Worm (Caenorhabditis elegans): ENCODE results near the gene gcy-22.

The gcy-22 gene

ce11 chrV:20778886-20779285 lies 46.0 kb downstream of the gcy-22 start (continued):
- TF ChIP-seq hlh-17 (GFP tag; optimal IDR thresholded peaks at IDR 0.05; ENCODE audit: borderline replicate concordance) (no peak), nhr-28 (tag; optimal IDR thresholded peaks at IDR 0.05) (no peak), ceh-63 (GFP tag; optimal IDR thresholded peaks at IDR 0.05) (no peak), fos-1 (tag; optimal IDR thresholded peaks at IDR 0.05) (no peak), blmp-1 (tag; optimal IDR thresholded peaks at IDR 0.05) (peak; percentile 58), F16B12.6 (tag; optimal IDR thresholded peaks at IDR 0.05) (no peak), dsc-1 (tag; optimal IDR thresholded peaks at IDR 0.05) (no peak), sup-37 (GFP tag; optimal IDR thresholded peaks at IDR 0.05) (no peak), ceh-90 (tag; optimal IDR thresholded peaks at IDR 0.05) (no peak), ets-5 (GFP tag; IDR thresholded peaks at IDR 0.05) (no peak), nhr-90 (tag; optimal IDR thresholded peaks at IDR 0.05; ENCODE audit: poor library complexity) (no peak), mep-1 (tag; optimal IDR thresholded peaks at IDR 0.05) (peak; percentile 21)

- TF ChIP-seq lir-3 (tag; optimal IDR thresholded peaks at IDR 0.05; ENCODE audit: poor library complexity) (peak; percentile 90), F16B12.6 (tag; optimal IDR thresholded peaks at IDR 0.05) (no peak), blmp-1 (tag; optimal IDR thresholded peaks at IDR 0.05) (peak; percentile 69), ztf-11 (tag; optimal IDR thresholded peaks at IDR 0.05) (peak in 1 of 2 experiments; percentile 95), unc-86 (tag; optimal IDR thresholded peaks at IDR 0.05) (peak; percentile 99), skn-1 (tag; optimal IDR thresholded peaks at IDR 0.05) (peak; percentile 94), nhr-28 (tag; optimal IDR thresholded peaks at IDR 0.05) (no peak), nhr-47 (tag; optimal IDR thresholded peaks at IDR 0.05) (peak; percentile 99), tlp-1 (tag; optimal IDR thresholded peaks at IDR 0.05) (no peak), mef-2 (tag; optimal IDR thresholded peaks at IDR 0.05) (peak; percentile 94), ceh-63 (GFP tag; optimal IDR thresholded peaks at IDR 0.05) (peak; percentile 59), C16A3.4 (tag; optimal IDR thresholded peaks at IDR 0.05) (peak; percentile 97), aha-1 (tag; optimal IDR thresholded peaks at IDR 0.05) (peak; percentile 77), ceh-88 (GFP tag; IDR thresholded peaks at IDR 0.05) (peak; percentile 95), C34B4.2 (tag; optimal IDR thresholded peaks at IDR 0.05) (peak; percentile 58), Y116A8C.19 (tag; optimal IDR thresholded peaks at IDR 0.05; ENCODE audit: borderline replicate concordance) (peak; percentile 41), snpc-4 (tag; optimal IDR thresholded peaks at IDR 0.05) (peak; percentile 73), egl-13 (tag; optimal IDR thresholded peaks at IDR 0.05) (peak; percentile 98), elt-3 (tag; optimal IDR thresholded peaks at IDR 0.05) (peak in 4 of 6 experiments; percentile 48 to 92 (median 86)), unc-30 (tag; optimal IDR thresholded peaks at IDR 0.05) (peak; percentile 58), ceh-82 (tag; optimal IDR thresholded peaks at IDR 0.05) (peak; percentile 90 to 95 (median 92)), unc-62 (GFP tag; optimal IDR thresholded peaks at IDR 0.05) (no peak), zip-4 (GFP tag; optimal IDR thresholded peaks at IDR 0.05) (peak; percentile 91), sup-37 (GFP tag; optimal IDR thresholded peaks at IDR 0.05) (peak; percentile 95), pag-3 (tag; optimal IDR thresholded peaks at IDR 0.05; ENCODE audit: borderline replicate concordance, insufficient read depth) (no peak), ets-5 (GFP tag; IDR thresholded peaks at IDR 0.05) (no peak), nhr-20 (tag; optimal IDR thresholded peaks at IDR 0.05) (peak; percentile 100), mab-9 (GFP tag; IDR thresholded peaks at IDR 0.05) (peak; percentile 95), dpl-1 (GFP tag; optimal IDR thresholded peaks at IDR 0.05) (peak; percentile 70 to 75 (median 71)), efl-1 (optimal IDR thresholded peaks at IDR 0.05) (peak; percentile 88 to 96), efl-1 (GFP tag; optimal IDR thresholded peaks at IDR 0.05 in 1 of 2) (peak; percentile 61 to 96), efl-3 (GFP tag; optimal IDR thresholded peaks at IDR 0.05) (peak; percentile 58), hlh-4 (tag; optimal IDR thresholded peaks at IDR 0.05) (no peak), jun-1 (tag; optimal IDR thresholded peaks at IDR 0.05) (peak; percentile 96), xbp-1 (tag; optimal IDR thresholded peaks at IDR 0.05) (peak; percentile 99), lin-15B (tag; optimal IDR thresholded peaks at IDR 0.05) (peak; percentile 40), egl-27 (tag; optimal IDR thresholded peaks at IDR 0.05) (peak; percentile 41 to 98), alr-1 (tag; optimal IDR thresholded peaks at IDR 0.05; ENCODE audit: borderline replicate concordance) (no peak), irx-1 (tag; optimal IDR thresholded peaks at IDR 0.05) (peak; percentile 94), fos-1 (tag; optimal IDR thresholded peaks at IDR 0.05) (peak; percentile 95), fkh-8 (tag; optimal IDR thresholded peaks at IDR 0.05) (peak; percentile 100), nhr-84 (tag; optimal IDR thresholded peaks at IDR 0.05) (no peak), mep-1 (tag; optimal IDR thresholded peaks at IDR 0.05) (peak; percentile 98), nhr-77 (tag; optimal IDR thresholded peaks at IDR 0.05) (peak; percentile 97), swsn-7 (tag; optimal IDR thresholded peaks at IDR 0.05) (peak; percentile 100)
These were observed 46.6 kb downstream of the gcy-22 start for ce11 chrV:20778257-20778697.
